Worm (Caenorhabditis elegans): ENCODE measurements around the gene F02C9.1.

The F02C9.1 gene

DNA sequence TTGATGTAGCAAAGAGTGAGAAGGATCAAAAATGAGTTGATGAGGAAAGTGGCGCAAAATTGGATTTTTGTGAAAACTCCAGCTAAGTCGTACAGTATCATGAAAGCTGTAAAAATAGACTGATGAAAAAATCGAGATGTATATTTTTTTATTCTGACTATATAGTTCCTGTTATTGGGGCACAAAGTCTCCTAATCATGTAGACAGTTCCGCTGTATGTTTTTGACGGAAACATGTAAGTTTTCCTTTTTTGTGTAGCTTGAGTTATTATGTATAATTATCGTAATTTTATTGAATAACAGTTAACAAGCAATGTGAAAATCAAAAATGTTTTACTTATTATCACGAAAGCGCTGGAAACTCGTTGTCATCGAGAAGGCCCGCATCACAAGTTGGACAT is 31.1 kb upstream of the F02C9.1 start, which contains the start of gene str-68:
Gene str-68, minus strand, starts transcription at position 101 of the 400 bp plus-strand sequence.
- TF ChIP-seq ttx-3 (tag; optimal IDR thresholded peaks at IDR 0.05) (no peak), unc-55 (GFP tag; optimal IDR thresholded peaks at IDR 0.05) (no peak), dve-1 (tag; optimal IDR thresholded peaks at IDR 0.05) (no peak), che-1 (tag; optimal IDR thresholded peaks at IDR 0.05) (no peak), zip-5 (tag; optimal IDR thresholded peaks at IDR 0.05) (no peak), K02D7.2 (tag; optimal IDR thresholded peaks at IDR 0.05) (no peak), ceh-24 (tag; optimal IDR thresholded peaks at IDR 0.05) (no peak), ceh-19 (GFP tag; optimal IDR thresholded peaks at IDR 0.05) (no peak), elt-2 (tag; optimal IDR thresholded peaks at IDR 0.05) (no peak), nfya-1 (tag; optimal IDR thresholded peaks at IDR 0.05) (no peak), fkh-6 (tag; optimal IDR thresholded peaks at IDR 0.05) (no peak), unc-3 (GFP tag; conservative IDR thresholded peaks at IDR 0.05) (no peak), unc-3 (tag; optimal IDR thresholded peaks at IDR 0.05) (no peak), ama-1 (optimal IDR thresholded peaks at IDR 0.05) (no peak), lin-11 (tag; optimal IDR thresholded peaks at IDR 0.05) (no peak)

DNA sequence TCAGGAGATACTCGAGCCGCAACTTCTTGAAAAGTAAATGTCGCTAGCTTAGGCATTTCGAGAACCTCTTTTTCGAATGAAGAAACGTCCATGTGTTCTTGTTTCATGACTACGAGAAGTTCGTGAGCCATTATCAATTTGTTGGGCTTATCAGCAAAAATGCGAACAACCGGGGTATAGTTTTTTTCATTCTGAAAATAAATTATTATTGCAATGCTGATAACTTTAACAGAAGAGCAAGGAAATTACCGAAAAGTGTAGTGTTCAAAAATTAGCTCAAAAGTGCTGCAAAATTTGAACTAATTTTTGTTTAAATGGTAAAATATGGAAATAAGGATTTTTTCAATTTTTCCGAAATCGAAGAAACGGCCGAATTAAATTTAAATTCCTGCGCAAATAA is 26.3 kb upstream of the F02C9.1 start:
- TF ChIP-seq sox-4 (tag; optimal IDR thresholded peaks at IDR 0.05) (no peak), tbx-7 (tag; optimal IDR thresholded peaks at IDR 0.05) (no peak), pat-9 (tag; optimal IDR thresholded peaks at IDR 0.05) (no peak), che-1 (tag; optimal IDR thresholded peaks at IDR 0.05) (no peak), elt-2 (tag; optimal IDR thresholded peaks at IDR 0.05) (no peak), pax-1 (tag; optimal IDR thresholded peaks at IDR 0.05) (no peak), dmd-4 (tag; optimal IDR thresholded peaks at IDR 0.05; ENCODE audit: borderline replicate concordance) (no peak), ets-4 (tag; optimal IDR thresholded peaks at IDR 0.05) (no peak), ceh-19 (GFP tag; optimal IDR thresholded peaks at IDR 0.05) (no peak), unc-86 (tag; optimal IDR thresholded peaks at IDR 0.05) (no peak), pag-3 (tag; optimal IDR thresholded peaks at IDR 0.05; ENCODE audit: borderline replicate concordance) (no peak), Y22D7AL.16 (tag; optimal IDR thresholded peaks at IDR 0.05) (no peak), ceh-22 (tag; optimal IDR thresholded peaks at IDR 0.05) (no peak), zip-5 (tag; optimal IDR thresholded peaks at IDR 0.05) (no peak), fkh-10 (GFP tag; optimal IDR thresholded peaks at IDR 0.05) (no peak), ahr-1 (tag; optimal IDR thresholded peaks at IDR 0.05) (no peak), F13H6.1 (tag; optimal IDR thresholded peaks at IDR 0.05) (no peak)

DNA sequence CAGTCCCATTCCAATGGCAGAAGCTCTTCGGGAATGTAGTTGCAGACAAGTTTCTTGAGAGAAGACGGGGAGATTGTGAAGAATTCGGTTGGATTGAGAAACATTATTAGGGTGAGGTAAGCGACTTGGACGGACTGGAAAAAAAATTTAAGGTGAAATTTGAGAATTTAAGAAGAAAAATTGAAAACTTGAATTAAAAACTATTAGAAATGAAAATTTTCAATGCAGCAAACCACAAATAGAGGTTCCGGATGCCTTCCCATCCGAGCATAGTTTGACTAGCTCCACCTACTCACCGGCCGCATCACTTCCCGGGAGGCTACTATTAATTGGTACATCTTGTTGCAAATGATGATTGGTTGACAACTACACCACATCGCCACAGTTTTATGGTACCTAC is 24.8 kb upstream of the F02C9.1 start, which contains the start of gene Y73C8C.8:
Gene Y73C8C.8, minus strand, starts transcription at position 101 of the 400 bp plus-strand sequence.
- no peak for TF ChIP-seq ceh-14 (tag; optimal IDR thresholded peaks at IDR 0.05)
- TF ChIP-seq tbx-7 (tag; optimal IDR thresholded peaks at IDR 0.05): no peak
- TF ChIP-seq elt-2 (tag; optimal IDR thresholded peaks at IDR 0.05): no peak
- no peak for TF ChIP-seq hlh-8 (tag; optimal IDR thresholded peaks at IDR 0.05)
- no peak for TF ChIP-seq sdc-2 (tag; optimal IDR thresholded peaks at IDR 0.05)
- no peak for TF ChIP-seq Y22D7AL.16 (tag; optimal IDR thresholded peaks at IDR 0.05)
- TF ChIP-seq sox-2 (GFP tag; IDR thresholded peaks at IDR 0.05): no peak
- TF ChIP-seq F13H6.1 (tag; optimal IDR thresholded peaks at IDR 0.05): no peak
- TF ChIP-seq che-1 (tag; optimal IDR thresholded peaks at IDR 0.05): no peak
- TF ChIP-seq zip-5 (tag; optimal IDR thresholded peaks at IDR 0.05): no peak
- TF ChIP-seq fkh-10 (GFP tag; optimal IDR thresholded peaks at IDR 0.05): no peak
- no peak for TF ChIP-seq sox-4 (tag; optimal IDR thresholded peaks at IDR 0.05)
- no peak for TF ChIP-seq ceh-31 (tag; optimal IDR thresholded peaks at IDR 0.05)
- TF ChIP-seq unc-3 (GFP tag; conservative IDR thresholded peaks at IDR 0.05): no peak
- no peak for TF ChIP-seq unc-3 (tag; optimal IDR thresholded peaks at IDR 0.05)
- TF ChIP-seq madf-2 (tag; optimal IDR thresholded peaks at IDR 0.05): no peak
- no peak for TF ChIP-seq fax-1 (tag; optimal IDR thresholded peaks at IDR 0.05)
- TF ChIP-seq ceh-18 (tag; optimal IDR thresholded peaks at IDR 0.05): no peak

DNA sequence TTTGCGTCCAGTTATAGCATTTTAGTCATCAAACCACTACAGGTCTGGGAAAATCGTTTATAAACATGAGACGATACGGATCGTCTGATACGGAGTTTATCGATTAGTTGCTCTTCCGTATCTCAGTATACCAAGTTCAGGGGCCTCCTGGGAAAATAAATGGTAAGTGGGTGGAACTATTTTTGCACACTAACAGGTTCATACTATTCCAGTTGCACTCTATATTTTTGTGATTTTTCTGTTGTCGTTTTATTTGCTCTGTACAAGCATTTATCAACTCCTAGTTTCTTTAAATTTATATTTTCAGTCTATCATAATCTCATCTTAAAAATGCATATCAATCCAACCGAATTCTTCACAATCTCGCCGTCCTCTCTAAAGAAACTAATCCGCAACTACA is 23.5 kb upstream of the F02C9.1 start, which contains the start of gene Y73C8C.3:
Gene Y73C8C.3, plus strand, starts transcription at position 301 of the 400 bp plus-strand sequence.
- TF ChIP-seq unc-3 (GFP tag; conservative IDR thresholded peaks at IDR 0.05) (no peak), unc-3 (tag; optimal IDR thresholded peaks at IDR 0.05) (no peak), ttx-3 (tag; optimal IDR thresholded peaks at IDR 0.05) (no peak), ceh-22 (tag; optimal IDR thresholded peaks at IDR 0.05) (no peak), ceh-34 (tag; optimal IDR thresholded peaks at IDR 0.05) (no peak), npax-4 (tag; optimal IDR thresholded peaks at IDR 0.05) (no peak), dmd-4 (tag; optimal IDR thresholded peaks at IDR 0.05; ENCODE audit: borderline replicate concordance) (no peak), T23F11.4 (GFP tag; optimal IDR thresholded peaks at IDR 0.05) (no peak), che-1 (tag; optimal IDR thresholded peaks at IDR 0.05) (no peak), sdc-2 (tag; optimal IDR thresholded peaks at IDR 0.05) (no peak), C38D4.7 (GFP tag; optimal IDR thresholded peaks at IDR 0.05) (no peak), hlh-8 (tag; optimal IDR thresholded peaks at IDR 0.05) (no peak), rnt-1 (tag; optimal IDR thresholded peaks at IDR 0.05) (no peak)
